Fruit fly (Drosophila melanogaster): Measurements from ENCODE around the gene CG8578.

Gene CG8578

DNA sequence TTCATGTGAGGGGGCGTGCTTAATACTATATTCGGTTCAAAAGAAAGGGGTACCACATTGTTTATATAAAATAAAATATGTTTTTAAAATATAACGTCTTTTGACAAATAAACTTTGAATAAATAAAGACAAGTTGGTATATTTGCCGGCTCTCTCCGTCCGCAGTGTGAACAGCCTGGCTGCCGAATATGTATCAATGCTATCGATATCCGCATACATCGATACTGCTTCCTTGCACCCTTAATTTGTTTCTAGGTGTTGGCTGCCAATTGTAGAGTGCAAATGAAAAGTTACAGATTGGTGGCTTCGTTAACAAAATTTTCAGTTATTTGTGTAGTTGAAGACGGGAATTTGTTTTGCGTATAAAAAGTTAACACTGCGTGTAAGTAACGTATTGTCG lies 15.6 kb downstream of the CG8578 start, which contains the start of gene Gbeta13F:
TSS of gene Gbeta13F (plus strand) at position 247 of the 400 bp plus-strand sequence.
- TF ChIP-seq HmgZ (tag; optimal IDR thresholded peaks at IDR 0.05) (no peak), vnd (GFP tag; IDR thresholded peaks at IDR 0.05; ENCODE audit: partially characterized antibody) (peak; percentile 55; the same call in 2 of the 3 replicates), CG9609 (GFP tag; optimal IDR thresholded peaks at IDR 0.05) (no peak), Sox100B (GFP tag; optimal IDR thresholded peaks at IDR 0.05) (no peak), slp2 (GFP tag; optimal IDR thresholded peaks at IDR 0.05) (no peak), CG11696 (GFP tag; IDR thresholded peaks at IDR 0.05) (no peak), CG4820 (GFP tag; optimal IDR thresholded peaks at IDR 0.05) (no peak), Blimp-1 (GFP tag; optimal IDR thresholded peaks at IDR 0.05) (no peak), HLH4C (GFP tag; IDR thresholded peaks at IDR 0.05; ENCODE audit: partially characterized antibody) (peak; percentile 59), Elba2 (GFP tag; optimal IDR thresholded peaks at IDR 0.05) (no peak), Bdp1 (GFP tag; optimal IDR thresholded peaks at IDR 0.05) (no peak), Ravus (GFP tag; IDR thresholded peaks at IDR 0.05) (no peak), CG12299 (tag; optimal IDR thresholded peaks at IDR 0.05) (no peak), knrl (GFP tag; IDR thresholded peaks at IDR 0.05; ENCODE audit: partially characterized antibody) (peak; percentile 42; the same call in 2 of the 3 replicates), CG10321 (GFP tag; IDR thresholded peaks at IDR 0.05) (no peak), jigr1 (GFP tag; IDR thresholded peaks at IDR 0.05) (no peak), Ets65A (GFP tag) (no peak), maf-S (GFP tag; optimal IDR thresholded peaks at IDR 0.05) (no peak), bbx (GFP tag; IDR thresholded peaks at IDR 0.05; ENCODE audit: partially characterized antibody) (peak; percentile 79), mld (GFP tag; IDR thresholded peaks at IDR 0.05; ENCODE audit: partially characterized antibody) (peak; percentile 66; the same call in 1 of the 3 replicates), CG15601 (tag; optimal IDR thresholded peaks at IDR 0.05) (no peak), Gsc (GFP tag; IDR thresholded peaks at IDR 0.05) (no peak), CG15479 (GFP tag; optimal IDR thresholded peaks at IDR 0.05) (no peak), fu2 (GFP tag; optimal IDR thresholded peaks at IDR 0.05) (no peak), rib (GFP tag; IDR thresholded peaks at IDR 0.05) (no peak), pho (GFP tag; optimal IDR thresholded peaks at IDR 0.05) (no peak), CG16813 (GFP tag; IDR thresholded peaks at IDR 0.05; ENCODE audit: partially characterized antibody) (peak; percentile 73), emc (GFP tag; optimal IDR thresholded peaks at IDR 0.05) (no peak), yki (optimal IDR thresholded peaks at IDR 0.05) (no peak), gfzf (GFP tag; optimal IDR thresholded peaks at IDR 0.05) (no peak), eyg (GFP tag; optimal IDR thresholded peaks at IDR 0.05) (no peak), CG11247 (GFP tag; IDR thresholded peaks at IDR 0.05) (no peak), CG18764 (GFP tag; optimal IDR thresholded peaks at IDR 0.05) (no peak), HmgD (GFP tag; optimal IDR thresholded peaks at IDR 0.05) (no peak), ewg (GFP tag; optimal IDR thresholded peaks at IDR 0.05) (no peak), CG4730 (GFP tag; IDR thresholded peaks at IDR 0.05) (no peak), E2f1 (GFP tag; IDR thresholded peaks at IDR 0.05) (0 out of 2 replicates have a peak, but pooled peaks have one; percentile 16), E2f2 (GFP tag; IDR thresholded peaks at IDR 0.05) (peak; percentile 20; the same call in 1 of the 2 replicates), CG1602 (GFP tag; optimal IDR thresholded peaks at IDR 0.05) (no peak), CG30403 (GFP tag; optimal IDR thresholded peaks at IDR 0.05) (no peak), Spps (tag; optimal IDR thresholded peaks at IDR 0.05) (no peak), inv (GFP tag; IDR thresholded peaks at IDR 0.05; ENCODE audit: partially characterized antibody) (peak; percentile 58), CG17186 (GFP tag; optimal IDR thresholded peaks at IDR 0.05) (no peak), Lhr (GFP tag; optimal IDR thresholded peaks at IDR 0.05) (peak; percentile 0), cad (GFP tag; optimal IDR thresholded peaks at IDR 0.05) (no peak), z (GFP tag; IDR thresholded peaks at IDR 0.05) (no peak), trem (tag; optimal IDR thresholded peaks at IDR 0.05) (peak; percentile 4), slbo (GFP tag; IDR thresholded peaks at IDR 0.05) (peak; percentile 60), CG2712 (tag; optimal IDR thresholded peaks at IDR 0.05) (peak; percentile 0), sima (GFP tag; optimal IDR thresholded peaks at IDR 0.05) (no peak), fru (optimal IDR thresholded peaks at IDR 0.05) (no peak), Sin3A (optimal IDR thresholded peaks at IDR 0.05) (no peak), CG11085 (GFP tag; IDR thresholded peaks at IDR 0.05) (no peak)

Data from whole organism, embryonic.